Fruit fly (Drosophila melanogaster) whole organism, embryonic: Measurements from ENCODE around the gene Tlk.
A peak's percentile ranks its signal among the peaks of the same experiment; 100 is the strongest.

Experiments
- CG10654 ChIP-seq: fragments of 200-800 bp; sonication (Bioruptor generic); optimal IDR thresholded peaks from 2 replicates; lab custom pipeline; 2016; ENCODE audit warnings: missing biosample characterization, missing genetic modification characterization
- CG11696 ChIP-seq: fragments of 200-800 bp; sonication (Bioruptor generic); IDR thresholded peaks from 2 replicates; pipeline ENCODE4 v1.3.6; 2022; ENCODE audit warnings: missing biosample characterization, missing genetic modification characterization
- CG12071 ChIP-seq: fragments of 200-800 bp; sonication (Bioruptor generic); optimal IDR thresholded peaks from 3 replicates; lab custom pipeline; 2018; ENCODE audit warnings: missing biosample characterization, mild to moderate bottlenecking, missing genetic modification characterization
- CG14441 ChIP-seq: fragments of 200-800 bp; sonication (Bioruptor generic); IDR thresholded peaks from 2 replicates; pipeline ENCODE4 v1.3.6; 2022; ENCODE audit warnings: missing biosample characterization, missing genetic modification characterization
- CG17385 ChIP-seq: fragments of 200-800 bp; sonication (Bioruptor generic); optimal IDR thresholded peaks from 3 replicates; lab custom pipeline; 2018; ENCODE audit warnings: missing biosample characterization, mild to moderate bottlenecking, missing genetic modification characterization
- CG17829 ChIP-seq: fragments of 200-800 bp; optimal IDR thresholded peaks from 2 replicates; lab custom pipeline; 2019; ENCODE audit warnings: missing biosample characterization, mild to moderate bottlenecking, missing genetic modification characterization, moderate library complexity
- CG18011 ChIP-seq: fragments of 200-800 bp; sonication (Bioruptor generic); optimal IDR thresholded peaks from 2 replicates; lab custom pipeline; 2017; ENCODE audit warnings: missing biosample characterization, missing genetic modification characterization, mild to moderate bottlenecking, moderate library complexity, missing genotype
- CG18599 ChIP-seq: fragments of 200-800 bp; sonication (Bioruptor generic); optimal IDR thresholded peaks from 3 replicates; lab custom pipeline; 2017; ENCODE audit warnings: missing biosample characterization, missing genetic modification characterization, mild to moderate bottlenecking, moderate library complexity, missing genetic modification reagents
- CG2199 ChIP-seq: fragments of 200-800 bp; sonication (Bioruptor generic); IDR thresholded peaks from 3 replicates; pipeline ENCODE4 v1.3.6; 2022; ENCODE audit warnings: missing biosample characterization, missing genetic modification characterization
- CG31365 ChIP-seq: fragments of 200-800 bp; sonication (Bioruptor generic); optimal IDR thresholded peaks from 2 replicates; lab custom pipeline; 2018; ENCODE audit warnings: missing biosample characterization, mild to moderate bottlenecking, missing genetic modification characterization
- CG3163 ChIP-seq: fragments of 200-800 bp; sonication (Bioruptor generic); optimal IDR thresholded peaks from 3 replicates; lab custom pipeline; 2016; ENCODE audit warnings: missing biosample characterization, missing genetic modification characterization
- CG34224 ChIP-seq: fragments of 200-800 bp; sonication (Bioruptor generic); IDR thresholded peaks from 3 replicates; pipeline ENCODE4 v1.3.6; 2022; ENCODE audit warnings: missing biosample characterization, missing genetic modification characterization; ENCODE audit not compliant: partially characterized antibody
- CG3995 ChIP-seq: fragments of 200-800 bp; sonication (Bioruptor generic); optimal IDR thresholded peaks from 3 replicates; lab custom pipeline; 2016; ENCODE audit warnings: missing biosample characterization, missing genetic modification characterization
- CG4282 ChIP-seq: fragments of 200-800 bp; sonication (Bioruptor generic); optimal IDR thresholded peaks from 2 replicates; lab custom pipeline; 2016; ENCODE audit warnings: missing biosample characterization, missing genetic modification characterization
- CG5180 ChIP-seq: fragments of 200-800 bp; sonication (Bioruptor generic); optimal IDR thresholded peaks from 3 replicates; lab custom pipeline; 2017; ENCODE audit warnings: missing biosample characterization, missing genetic modification characterization, mild to moderate bottlenecking, moderate library complexity, missing genetic modification reagents
- CG6254 ChIP-seq: fragments of 200-800 bp; sonication (Bioruptor generic); optimal IDR thresholded peaks from 3 replicates; lab custom pipeline; 2017; ENCODE audit warnings: mild to moderate bottlenecking, missing biosample characterization, missing genetic modification reagents, missing genetic modification characterization
- CG7556 ChIP-seq: fragments of 200-800 bp; sonication (Bioruptor generic); optimal IDR thresholded peaks from 2 replicates; lab custom pipeline; 2017; ENCODE audit warnings: missing biosample characterization, mild to moderate bottlenecking, missing genetic modification characterization
- CG9797 ChIP-seq: fragments of 200-800 bp; sonication (Bioruptor generic); optimal IDR thresholded peaks from 3 replicates; lab custom pipeline; 2018; ENCODE audit warnings: missing biosample characterization, mild to moderate bottlenecking, missing genetic modification characterization
- CTCF ChIP-seq: fragments of 200-800 bp; sonication (Bioruptor generic); optimal IDR thresholded peaks from 2 replicates; lab custom pipeline; 2017; ENCODE audit warnings: missing biosample characterization, mild to moderate bottlenecking, missing genetic modification characterization, moderate library complexity
- D ChIP-seq, 2 experiments: fragments of 200-800 bp in 1 of 2; fragments of >200 bp in 1 of 2; sonication (Bioruptor generic) in 1 of 2; optimal IDR thresholded peaks; 2 replicates in 1 of 2; 3 replicates in 1 of 2; lab custom pipeline; 2017; ENCODE audit warnings: mild to moderate bottlenecking in 1 of 2, missing biosample characterization in 1 of 2, missing genetic modification characterization in 1 of 2, missing genetic modification reagents in 1 of 2
- D19A ChIP-seq: fragments of 200-800 bp; optimal IDR thresholded peaks from 3 replicates; lab custom pipeline; 2019; ENCODE audit warnings: missing biosample characterization, mild to moderate bottlenecking, missing genetic modification characterization, moderate library complexity
- D19B ChIP-seq: fragments of 200-800 bp; sonication (Bioruptor generic); optimal IDR thresholded peaks from 2 replicates; lab custom pipeline; 2017; ENCODE audit warnings: missing biosample characterization, mild to moderate bottlenecking, missing genetic modification characterization
- Doc3 ChIP-seq: fragments of 200-800 bp; sonication (Bioruptor generic); IDR thresholded peaks from 3 replicates; pipeline ENCODE4 v1.3.6; 2022; ENCODE audit warnings: missing biosample characterization, missing genetic modification characterization; ENCODE audit not compliant: partially characterized antibody
- Oli ChIP-seq: fragments of 200-800 bp; sonication (Bioruptor generic); optimal IDR thresholded peaks from 2 replicates; lab custom pipeline; 2018; ENCODE audit warnings: missing biosample characterization, mild to moderate bottlenecking, missing genetic modification characterization, moderate library complexity
- Opbp ChIP-seq: fragments of 200-800 bp; sonication (Bioruptor generic); IDR thresholded peaks from 3 replicates; pipeline ENCODE4 v1.3.6; 2022; ENCODE audit warnings: missing biosample characterization, missing genetic modification characterization; ENCODE audit not compliant: partially characterized antibody
- Tbp ChIP-seq: fragments of >200 bp; optimal IDR thresholded peaks from 2 replicates; lab custom pipeline; 2018; ENCODE audit warnings: missing biosample characterization, missing genetic modification characterization
- bbx ChIP-seq: fragments of 200-800 bp; sonication (Bioruptor generic); IDR thresholded peaks from 2 replicates; pipeline ENCODE4 v1.3.6; 2022; ENCODE audit warnings: missing biosample characterization, missing genetic modification characterization; ENCODE audit not compliant: partially characterized antibody
- btn ChIP-seq: fragments of 200-800 bp; sonication (Bioruptor generic); optimal IDR thresholded peaks from 2 replicates; lab custom pipeline; 2016; ENCODE audit warnings: missing biosample characterization, missing genetic modification characterization
- cad ChIP-seq: fragments of >200 bp; optimal IDR thresholded peaks from 2 replicates; lab custom pipeline; 2017; ENCODE audit warnings: missing biosample characterization, missing genetic modification characterization
- chif ChIP-seq, 2 experiments: fragments of 200-800 bp; sonication (Bioruptor generic); optimal IDR thresholded peaks; 3 replicates each; lab custom pipeline; 2016; ENCODE audit warnings: missing biosample characterization in 2 of 2, missing genetic modification characterization in 2 of 2
- chinmo ChIP-seq: fragments of 200-800 bp; sonication (Bioruptor generic); IDR thresholded peaks from 4 replicates; pipeline ENCODE4 v1.3.6; 2022; ENCODE audit warnings: missing biosample characterization, missing genetic modification characterization; ENCODE audit not compliant: partially characterized antibody
- gfzf ChIP-seq: fragments of 200-800 bp; sonication (Bioruptor generic); optimal IDR thresholded peaks from 2 replicates; lab custom pipeline; 2016; ENCODE audit warnings: missing biosample characterization, mild to moderate bottlenecking, missing genetic modification characterization, moderate library complexity
- hbn ChIP-seq: fragments of 200-800 bp; sonication (Bioruptor generic); IDR thresholded peaks from 2 replicates; pipeline ENCODE4 v1.3.6; 2022; ENCODE audit warnings: missing biosample characterization, missing genetic modification characterization; ENCODE audit not compliant: partially characterized antibody
- insv ChIP-seq, 2 experiments: fragments of 200-800 bp; sonication (Bioruptor generic); optimal IDR thresholded peaks; 3 replicates each; lab custom pipeline; 2016 to 2018; ENCODE audit warnings: missing biosample characterization in 2 of 2, missing genetic modification characterization in 2 of 2
- knrl ChIP-seq: fragments of 200-800 bp; sonication (Bioruptor generic); IDR thresholded peaks from 3 replicates; pipeline ENCODE4 v1.3.6; 2022; ENCODE audit warnings: missing biosample characterization, missing genetic modification characterization; ENCODE audit not compliant: partially characterized antibody
- lov ChIP-seq, 2 experiments: fragments of 200-800 bp in 1 of 2; fragments of >200 bp in 1 of 2; sonication (Bioruptor generic) in 1 of 2; IDR thresholded peaks in 1 of 2; optimal IDR thresholded peaks in 1 of 2; 2 replicates in 1 of 2; 3 replicates in 1 of 2; pipeline versions ENCODE4 v1.3.6 to Lab custom; 2017 to 2022; ENCODE audit warnings: missing biosample characterization in 1 of 2, missing genetic modification characterization in 1 of 2
- mirr ChIP-seq: fragments of 200-800 bp; sonication (Bioruptor generic); optimal IDR thresholded peaks from 3 replicates; lab custom pipeline; 2018; ENCODE audit warnings: missing biosample characterization, mild to moderate bottlenecking, missing genetic modification characterization
- onecut ChIP-seq: fragments of 200-800 bp; sonication (Bioruptor generic); IDR thresholded peaks from 2 replicates; pipeline ENCODE4 v1.3.6; 2022; ENCODE audit warnings: missing biosample characterization, missing genetic modification characterization
- prd ChIP-seq, 3 experiments: fragments of >200 bp in 2 of 3; fragments of 200-800 bp in 1 of 3; sonication (Bioruptor generic) in 1 of 3; optimal IDR thresholded peaks in 2 of 3; IDR thresholded peaks in 1 of 3; 2 replicates in 2 of 3; 3 replicates in 1 of 3; pipeline versions ENCODE4 v1.3.6 to Lab custom; 2017 to 2022; ENCODE audit warnings: missing biosample characterization in 1 of 3, missing genetic modification characterization in 1 of 3
- pzg ChIP-seq: fragments of 200-800 bp; sonication (Bioruptor generic); optimal IDR thresholded peaks from 3 replicates; lab custom pipeline; 2018; ENCODE audit warnings: missing biosample characterization, mild to moderate bottlenecking, missing genetic modification characterization, moderate library complexity
- sd ChIP-seq: fragments of 200-800 bp; sonication (Bioruptor generic); optimal IDR thresholded peaks from 3 replicates; lab custom pipeline; 2018; ENCODE audit warnings: missing biosample characterization, mild to moderate bottlenecking, missing genetic modification characterization, moderate library complexity
- sna ChIP-seq: fragments of 200-800 bp; sonication (Bioruptor generic); IDR thresholded peaks from 2 replicates; pipeline ENCODE4 v1.3.6; 2022; ENCODE audit warnings: missing biosample characterization, missing genetic modification characterization; ENCODE audit not compliant: partially characterized antibody
- sr ChIP-seq: fragments of 200-800 bp; sonication (Bioruptor generic); IDR thresholded peaks from 3 replicates; pipeline ENCODE4 v1.3.6; 2022; ENCODE audit warnings: missing biosample characterization, missing genetic modification characterization
- stwl ChIP-seq: fragments of 200-800 bp; sonication (Bioruptor generic); optimal IDR thresholded peaks from 3 replicates; lab custom pipeline; 2018; ENCODE audit warnings: missing biosample characterization, mild to moderate bottlenecking, missing genetic modification characterization, moderate library complexity
- wek ChIP-seq: fragments of 200-800 bp; sonication (Bioruptor generic); optimal IDR thresholded peaks from 3 replicates; lab custom pipeline; 2018; ENCODE audit warnings: missing biosample characterization, mild to moderate bottlenecking, missing genetic modification characterization, moderate library complexity
- zfh2 ChIP-seq: fragments of 200-800 bp; sonication (Bioruptor generic); optimal IDR thresholded peaks from 2 replicates; lab custom pipeline; 2016; ENCODE audit warnings: missing biosample characterization, missing genetic modification characterization

Tlk gene

DNA sequence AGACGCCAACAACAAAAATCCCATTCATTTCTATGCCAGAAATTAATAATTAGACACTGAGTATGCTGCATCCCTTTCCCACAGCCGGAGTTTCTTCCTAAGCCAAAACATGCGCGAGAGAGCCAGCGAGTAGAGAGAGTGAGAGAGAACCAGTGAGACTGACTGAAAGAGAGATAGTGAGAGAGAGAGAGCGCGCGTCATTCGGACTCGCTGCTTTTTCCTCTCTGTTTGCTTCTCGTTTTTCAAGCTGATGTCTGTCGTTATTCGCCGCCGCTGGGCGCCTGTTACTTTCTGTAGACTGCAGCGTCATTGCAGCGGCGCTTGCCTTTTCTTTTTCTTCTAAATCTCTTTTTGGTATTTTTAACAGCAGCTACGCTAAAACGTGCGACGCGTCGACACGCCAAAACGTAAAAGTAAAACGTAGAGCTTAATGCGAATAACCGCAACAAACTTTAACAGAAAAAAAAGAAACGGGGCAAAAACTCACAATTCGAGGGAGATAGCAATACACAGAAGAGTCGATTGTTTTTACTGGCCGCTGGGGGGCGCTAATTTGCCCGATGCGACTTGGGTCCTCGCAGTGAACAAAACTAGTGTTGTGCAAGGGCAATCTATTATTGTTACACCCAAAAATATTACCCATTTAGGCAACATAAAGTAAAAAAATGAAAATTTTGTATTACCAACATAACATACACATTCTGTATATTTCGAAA lies 21.1 kb downstream of the Tlk start:
- TF ChIP-seq CG10654 (GFP tag; lab: Kevin White, UChicago) (no peak), D19A (tag; lab: Kevin White, UChicago) (peak; percentile 56), lov (optimal IDR thresholded peaks at IDR 0.05; lab: Kevin White, UChicago) (no peak), lov (GFP tag; IDR thresholded peaks at IDR 0.05; lab: Robert Waterston, UW) (no peak), CG9797 (GFP tag; lab: Kevin White, UChicago) (peak; percentile 7), prd (optimal IDR thresholded peaks at IDR 0.05; lab: Kevin White, UChicago) (no peak), prd (GFP tag; IDR thresholded peaks at IDR 0.05; lab: Robert Waterston, UW) (peak; percentile 37; the same call in 1 of the 3 replicates), gfzf (GFP tag; lab: Kevin White, UChicago) (peak; percentile 39), CG31365 (peak; percentile 43), Tbp (GFP tag; lab: Kevin White, UChicago) (no peak), Opbp (GFP tag; lab: Robert Waterston, UW) (peak; percentile 48; the same call in 1 of the 3 replicates), CG14441 (GFP tag; lab: Robert Waterston, UW) (0 out of 2 replicates have a peak, but pooled peaks have one; percentile 32), CG4282 (GFP tag; lab: Kevin White, UChicago) (no peak), CG18011 (GFP tag; lab: Kevin White, UChicago) (no peak), CG3995 (GFP tag; lab: Kevin White, UChicago) (peak; percentile 34), CG5180 (peak; percentile 69), chinmo (GFP tag; lab: Robert Waterston, UW) (peak; percentile 100), CG34224 (GFP tag; lab: Robert Waterston, UW) (peak; percentile 54), CG12071 (GFP tag; lab: Kevin White, UChicago) (peak; percentile 11), wek (peak; percentile 10), stwl (tag; lab: Kevin White, UChicago) (peak; percentile 94), knrl (GFP tag; lab: Robert Waterston, UW) (peak; percentile 20; the same call in 1 of the 3 replicates), CG11696 (GFP tag; lab: Robert Waterston, UW) (no peak), CTCF (GFP tag; lab: Kevin White, UChicago) (peak; percentile 93), CG3163 (GFP tag; lab: Kevin White, UChicago) (peak; percentile 57), zfh2 (GFP tag; lab: Kevin White, UChicago) (peak; percentile 24), pzg (GFP tag; lab: Kevin White, UChicago) (peak; percentile 13), CG6254 (GFP tag; lab: Kevin White, UChicago) (no peak), chif (GFP tag; optimal IDR thresholded peaks at IDR 0.05; lab: Kevin White, UChicago) (no peak), CG2199 (peak; percentile 73; the same call in 2 of the 3 replicates), hbn (GFP tag; lab: Robert Waterston, UW) (0 out of 2 replicates have a peak, but pooled peaks have one; percentile 43), CG7556 (GFP tag; lab: Kevin White, UChicago) (no peak), insv (GFP tag; optimal IDR thresholded peaks at IDR 0.05; lab: Kevin White, UChicago) (peak in 1 of 2 experiments; percentile 25), D (optimal IDR thresholded peaks at IDR 0.05; lab: Kevin White, UChicago) (peak; percentile 10), D (GFP tag; optimal IDR thresholded peaks at IDR 0.05; lab: Kevin White, UChicago) (no peak), CG18599 (GFP tag; lab: Kevin White, UChicago) (no peak), Oli (tag; lab: Kevin White, UChicago) (no peak), btn (GFP tag; lab: Kevin White, UChicago) (no peak), cad (peak; percentile 51), mirr (GFP tag; lab: Kevin White, UChicago) (peak; percentile 61), CG17385 (GFP tag; lab: Kevin White, UChicago) (no peak), Doc3 (GFP tag; lab: Robert Waterston, UW) (0 out of 3 replicates have a peak, but pooled peaks have one; percentile 30), bbx (GFP tag; lab: Robert Waterston, UW) (peak; percentile 61; the same call in 1 of the 2 replicates), sd (tag; lab: Kevin White, UChicago) (peak; percentile 87), onecut (GFP tag; lab: Robert Waterston, UW) (peak; percentile 35; the same call in 1 of the 2 replicates), D19B (no peak), CG17829 (tag; lab: Kevin White, UChicago) (no peak), sr (GFP tag; lab: Robert Waterston, UW) (no peak), sna (peak; percentile 66; the same call in 1 of the 2 replicates)
